Worm (Caenorhabditis elegans): ENCODE results near the gene adbp-1.

ce11 chrII:11431584-11431983 lies 12.4 kb upstream of the adbp-1 start, which contains the start of gene C05D12.4:
- TF ChIP-seq alr-1 (tag; optimal IDR thresholded peaks at IDR 0.05) (no peak), lin-39 (tag; optimal IDR thresholded peaks at IDR 0.05) (no peak), nhr-129 (tag; optimal IDR thresholded peaks at IDR 0.05) (no peak)

All from whole organism, L2 larva.